Worm (Caenorhabditis elegans) whole organism, L3 larva: ENCODE measurements around the gene R09H3.2.
"Not testable (repeated sequence)": the region's sequence is repeated elsewhere in the genome, so short reads cannot be mapped to it uniquely, and the experiment has no call there.

ENCODE experiments used
- R02D3.7 ChIP-seq: fragments of 150-350 bp; optimal IDR thresholded peaks from 2 replicates; lab custom pipeline; 2014; ENCODE audit warnings: missing biosample characterization, missing genetic modification characterization
- nhr-23 ChIP-seq: fragments of 150-350 bp; optimal IDR thresholded peaks from 2 replicates; lab custom pipeline; 2014; ENCODE audit warnings: missing biosample characterization, missing genetic modification reagents, missing genetic modification characterization
- pha-4 ChIP-seq: fragments of 150-350 bp; optimal IDR thresholded peaks from 2 replicates; lab custom pipeline; 2014; ENCODE audit warnings: missing biosample characterization, missing genetic modification reagents, missing genetic modification characterization

- not testable (repeated sequence) for TF ChIP-seq pha-4; R02D3.7 (tag; lab: Kevin White, UChicago); nhr-23 (tag; lab: Kevin White, UChicago)
Measured at ce11 chrX:1696879-1697278, 32.1 kb upstream of the R09H3.2 start, which contains the start of gene C36C9.4.
